Fruit fly (Drosophila melanogaster) whole organism, embryonic: ENCODE data around the gene CG31675.

Source experiments
- CG10654 ChIP-seq: fragments of 200-800 bp; sonication (Bioruptor generic); optimal IDR thresholded peaks from 2 replicates; lab custom pipeline; 2016; ENCODE audit warnings: missing biosample characterization, missing genetic modification characterization
- amos ChIP-seq: fragments of 200-800 bp; sonication (Bioruptor generic); IDR thresholded peaks from 2 replicates; pipeline ENCODE4 v1.3.6; 2022; ENCODE audit warnings: missing biosample characterization, missing genetic modification characterization; ENCODE audit not compliant: partially characterized antibody
- gfzf ChIP-seq: fragments of 200-800 bp; sonication (Bioruptor generic); optimal IDR thresholded peaks from 2 replicates; lab custom pipeline; 2016; ENCODE audit warnings: missing biosample characterization, mild to moderate bottlenecking, missing genetic modification characterization, moderate library complexity

- TF ChIP-seq amos (no peak), CG10654 (no peak), gfzf (GFP tag; lab: Kevin White, UChicago) (no peak)
These were observed 41.3 kb upstream of the CG31675 start for dm6 chr2L:20826226-20826625.
